Worm (Caenorhabditis elegans): ENCODE measurements around the gene nipi-3.
A peak's percentile ranks its signal among the peaks of the same experiment; 100 is the strongest.

DNA sequence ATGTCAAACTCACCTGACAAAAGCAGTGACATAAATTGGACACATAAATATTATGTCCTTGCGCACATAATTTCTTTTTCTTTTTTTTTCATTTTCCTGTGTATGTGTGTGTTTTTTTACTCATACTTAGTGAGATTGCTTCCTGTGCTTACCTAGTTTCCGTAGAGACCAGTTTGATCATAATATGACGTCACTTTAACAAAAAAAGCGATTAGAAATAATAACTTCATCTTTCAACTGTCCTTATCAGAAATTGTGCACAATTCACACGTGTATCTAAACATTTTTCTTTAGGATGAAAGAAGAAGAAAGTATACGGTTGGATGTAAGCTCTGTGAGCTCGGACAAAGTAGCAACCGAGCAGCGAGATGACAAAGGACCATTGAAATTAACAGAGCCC, 14.3 kb downstream of the nipi-3 start:
- no peak for TF ChIP-seq pha-4 (tag; optimal IDR thresholded peaks at IDR 0.05)
- no peak for TF ChIP-seq flh-1 (GFP tag; optimal IDR thresholded peaks at IDR 0.05)
- TF ChIP-seq unc-39 (tag; optimal IDR thresholded peaks at IDR 0.05) = no peak
- no peak for TF ChIP-seq blmp-1 (tag; optimal IDR thresholded peaks at IDR 0.05)
- no peak for TF ChIP-seq nhr-237 (tag; optimal IDR thresholded peaks at IDR 0.05)
- peak; percentile 19 for TF ChIP-seq zip-8 (tag; optimal IDR thresholded peaks at IDR 0.05)
- TF ChIP-seq ztf-11 (tag; optimal IDR thresholded peaks at IDR 0.05) = no peak
- TF ChIP-seq lsy-2 (tag; optimal IDR thresholded peaks at IDR 0.05) = no peak
- TF ChIP-seq snpc-4 (tag; optimal IDR thresholded peaks at IDR 0.05) = no peak
- TF ChIP-seq nhr-12 (tag; optimal IDR thresholded peaks at IDR 0.05) = no peak
- no peak for TF ChIP-seq ces-1 (GFP tag; optimal IDR thresholded peaks at IDR 0.05)
- no peak for TF ChIP-seq sptf-1 (tag; optimal IDR thresholded peaks at IDR 0.05)

Data from whole organism, mixed stage, embryonic.